Worm (Caenorhabditis elegans) whole organism, early embryonic: Measurements from ENCODE around the gene F14H12.2.

Experiments used
- B0310.2 ChIP-seq: sonication (generic microtip); optimal IDR thresholded peaks from 2 replicates; lab custom pipeline; 2016; ENCODE audit warnings: mild to moderate bottlenecking, missing genetic modification characterization, missing compliant biosample characterization
- aly-1 ChIP-seq: sonication (generic microtip); optimal IDR thresholded peaks from 2 replicates; lab custom pipeline; 2016; ENCODE audit warnings: missing genetic modification characterization, missing compliant biosample characterization
- ama-1 ChIP-seq: fragments of 150-350 bp; optimal IDR thresholded peaks from 2 replicates; lab custom pipeline; 2014
- ceh-13 ChIP-seq: fragments of 200-800 bp; sonication (Bioruptor generic); optimal IDR thresholded peaks from 2 replicates; lab custom pipeline; 2018; ENCODE audit warnings: mild to moderate bottlenecking, missing genetic modification characterization, missing compliant biosample characterization
- ets-7 ChIP-seq: sonication (generic microtip); optimal IDR thresholded peaks from 2 replicates; lab custom pipeline; 2016; ENCODE audit warnings: missing genotype, missing genetic modification characterization, missing compliant biosample characterization
- flt-1 ChIP-seq: fragments of 200-800 bp; sonication (Bioruptor generic); IDR thresholded peaks from 2 replicates; pipeline ENCODE4 v1.3.6; 2022; ENCODE audit warnings: missing genetic modification characterization, missing compliant biosample characterization
- scrt-1 ChIP-seq: fragments of 200-800 bp; sonication (Bioruptor generic); IDR thresholded peaks from 2 replicates; pipeline ENCODE4 v1.3.6; 2022; ENCODE audit warnings: missing genetic modification characterization, missing compliant biosample characterization
- tra-4 ChIP-seq: sonication (generic microtip); optimal IDR thresholded peaks from 2 replicates; lab custom pipeline; 2017; ENCODE audit warnings: missing genetic modification characterization, missing compliant biosample characterization

DNA sequence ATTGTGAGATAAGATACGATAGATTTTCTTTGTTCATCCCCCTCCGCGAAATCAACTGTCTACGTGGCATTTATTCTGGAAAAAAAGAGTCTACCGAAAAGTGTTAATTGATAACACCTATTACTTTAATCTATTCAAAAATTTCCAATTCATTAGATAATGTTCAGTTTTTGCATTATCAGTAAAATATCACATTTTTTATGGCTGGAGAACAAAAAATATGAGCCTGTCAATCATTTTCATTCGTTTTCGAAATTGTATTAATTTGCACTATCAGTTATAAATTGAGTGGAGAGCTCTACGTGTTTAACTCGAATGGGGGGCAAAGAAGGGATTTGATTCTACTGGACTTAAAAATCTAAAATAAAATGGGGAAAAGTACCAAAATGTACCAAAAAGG lies 8.7 kb downstream of the F14H12.2 start:
- no peak for TF ChIP-seq scrt-1
- TF ChIP-seq ama-1 = no peak
- TF ChIP-seq aly-1 (tag; lab: Kevin White, UChicago) = no peak
- no peak for TF ChIP-seq ceh-13 (GFP tag; lab: Kevin White, UChicago)
- TF ChIP-seq ets-7 = no peak
- TF ChIP-seq tra-4 (tag; lab: Kevin White, UChicago) = no peak
- no peak for TF ChIP-seq B0310.2 (tag; lab: Kevin White, UChicago)
- TF ChIP-seq flt-1 = no peak
